Worm (Caenorhabditis elegans): ENCODE measurements around the gene srbc-60.

DNA sequence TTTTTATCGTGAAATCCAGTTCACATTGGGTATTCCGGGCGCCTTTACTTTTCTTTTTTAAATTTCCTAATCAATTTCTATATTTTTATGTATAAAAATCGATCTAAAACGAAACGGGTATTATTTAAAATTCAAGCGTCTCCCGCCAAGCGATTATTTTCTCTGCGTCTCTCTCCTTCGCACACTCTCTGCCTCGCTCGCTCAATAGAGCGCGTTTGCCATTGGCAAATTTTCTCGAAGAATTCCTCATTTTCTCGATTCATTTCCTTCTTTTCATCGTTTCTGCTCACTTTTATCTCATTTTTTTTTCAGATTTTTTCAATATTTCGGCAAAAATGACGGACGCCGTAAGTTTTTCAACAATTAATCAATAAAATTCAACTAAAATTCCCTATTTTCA is 6.8 kb upstream of the srbc-60 start, which contains the start of gene sti-1:
- TF ChIP-seq sptf-2 (GFP tag; optimal IDR thresholded peaks at IDR 0.05), result no peak
- no peak for TF ChIP-seq mel-28 (tag; optimal IDR thresholded peaks at IDR 0.05; ENCODE audit: borderline replicate concordance)
- no peak for TF ChIP-seq Y53G8AR.9 (GFP tag; conservative IDR thresholded peaks at IDR 0.05)
- TF ChIP-seq nfya-1 (tag; optimal IDR thresholded peaks at IDR 0.05; ENCODE audit: borderline replicate concordance, insufficient read depth), result no peak
- TF ChIP-seq bed-1 (GFP tag; IDR thresholded peaks at IDR 0.05), result no peak
- TF ChIP-seq K12H6.12 (tag; optimal IDR thresholded peaks at IDR 0.05), result peak; percentile 63
- TF ChIP-seq rec-8 (tag; optimal IDR thresholded peaks at IDR 0.05), result no peak
- peak; percentile 24 for TF ChIP-seq him-1 (tag; optimal IDR thresholded peaks at IDR 0.05)

Measured in whole organism, young adult.